Fruit fly (Drosophila melanogaster): ENCODE results near the gene CG3288.

Gene CG3288

DNA sequence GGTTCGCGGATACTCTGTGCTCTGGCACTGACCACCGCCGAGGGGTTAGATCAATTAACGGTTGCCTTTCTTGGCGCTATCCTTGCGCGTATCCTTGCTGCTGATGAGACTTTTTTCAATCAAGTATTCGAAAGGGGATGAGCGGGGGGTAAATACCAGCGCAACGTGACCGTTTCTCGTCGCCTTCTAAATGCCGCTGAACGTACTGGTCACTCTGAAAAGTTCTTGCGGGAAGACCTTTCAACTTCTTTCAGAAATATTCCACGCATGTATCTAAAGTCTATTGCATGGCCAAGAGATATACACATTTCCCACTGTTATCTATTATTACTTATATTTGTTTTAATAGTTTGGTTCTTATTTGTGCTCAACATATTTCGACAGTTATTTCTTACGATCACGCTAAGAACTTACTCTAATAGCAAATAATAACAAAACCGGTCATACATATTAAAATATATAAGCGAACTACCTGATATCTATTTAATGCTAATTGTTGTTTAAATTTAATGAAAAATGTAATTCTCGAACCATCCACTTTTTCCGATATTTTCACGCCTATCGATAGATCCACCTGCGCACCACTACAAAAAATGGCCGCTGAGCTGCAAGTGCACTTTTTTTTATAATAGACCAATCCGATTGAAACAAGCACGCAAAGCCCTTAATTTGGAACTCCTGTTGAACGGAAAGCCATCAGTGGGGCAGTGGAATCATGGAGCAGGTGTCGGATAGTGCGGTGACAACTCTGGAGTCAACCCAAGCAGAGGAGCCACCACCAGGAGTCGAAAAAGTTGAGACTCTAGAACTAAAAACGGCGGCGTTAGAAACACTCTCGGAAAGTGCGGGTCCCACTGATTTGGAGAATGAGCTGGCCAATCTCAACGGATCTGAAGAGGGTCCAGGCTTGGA lies 26.6 kb upstream of the CG3288 start, which contains the start of the genes CG3634 and HIPP1 (continued):
- TF ChIP-seq Oli (tag; optimal IDR thresholded peaks at IDR 0.05) (no peak), MESR4 (GFP tag; optimal IDR thresholded peaks at IDR 0.05) (peak; percentile 90), nerfin-2 (GFP tag; IDR thresholded peaks at IDR 0.05; ENCODE audit: partially characterized antibody) (0 out of 2 replicates have a peak, but pooled peaks have one; percentile 29), CG18262 (tag; optimal IDR thresholded peaks at IDR 0.05) (no peak), CG12155 (GFP tag; optimal IDR thresholded peaks at IDR 0.05) (peak; percentile 8), pan (optimal IDR thresholded peaks at IDR 0.05) (no peak), pan (GFP tag; optimal IDR thresholded peaks at IDR 0.05 in 1 of 2, IDR thresholded peaks at IDR 0.05 in 1 of 2) (peak in 1 of 2 experiments; percentile 21), Nf-YB (GFP tag; optimal IDR thresholded peaks at IDR 0.05) (peak; percentile 36), CG9797 (GFP tag; optimal IDR thresholded peaks at IDR 0.05) (peak; percentile 85), Dip2 (GFP tag; IDR thresholded peaks at IDR 0.05) (no peak), CG8924 (tag; optimal IDR thresholded peaks at IDR 0.05) (peak; percentile 11), Opbp (GFP tag; IDR thresholded peaks at IDR 0.05; ENCODE audit: partially characterized antibody) (0 out of 3 replicates have a peak, but pooled peaks have one; percentile 24), inv (GFP tag; IDR thresholded peaks at IDR 0.05; ENCODE audit: partially characterized antibody) (peak; percentile 56), CG12219 (GFP tag; optimal IDR thresholded peaks at IDR 0.05) (no peak), CG9437 (GFP tag; optimal IDR thresholded peaks at IDR 0.05) (peak; percentile 39), CG17359 (tag; optimal IDR thresholded peaks at IDR 0.05) (no peak), trem (tag; optimal IDR thresholded peaks at IDR 0.05) (peak; percentile 82), CG13424 (tag; optimal IDR thresholded peaks at IDR 0.05) (peak; percentile 1), zen2 (GFP tag; IDR thresholded peaks at IDR 0.05; ENCODE audit: partially characterized antibody) (peak; percentile 52; the same call in 1 of the 3 replicates), CG12659 (GFP tag; optimal IDR thresholded peaks at IDR 0.05) (peak; percentile 57), Sry-δ (GFP tag; optimal IDR thresholded peaks at IDR 0.05) (peak; percentile 80), kay (GFP tag; optimal IDR thresholded peaks at IDR 0.05) (no peak), CG9727 (GFP tag; optimal IDR thresholded peaks at IDR 0.05) (peak; percentile 17), crol (GFP tag; IDR thresholded peaks at IDR 0.05) (peak; percentile 98), Dll (GFP tag; IDR thresholded peaks at IDR 0.05; ENCODE audit: partially characterized antibody) (peak; percentile 77), CG1603 (tag; optimal IDR thresholded peaks at IDR 0.05) (no peak), CG3995 (GFP tag; optimal IDR thresholded peaks at IDR 0.05) (peak; percentile 27), CTCF (GFP tag; optimal IDR thresholded peaks at IDR 0.05) (peak; percentile 2), nerfin-1 (tag; optimal IDR thresholded peaks at IDR 0.05) (peak; percentile 48), CG6175 (GFP tag; IDR thresholded peaks at IDR 0.05) (no peak), CG16813 (GFP tag; IDR thresholded peaks at IDR 0.05; ENCODE audit: partially characterized antibody) (peak; percentile 50; the same call in 2 of the 3 replicates), ssp (GFP tag; IDR thresholded peaks at IDR 0.05) (peak; percentile 72), CG32772 (GFP tag; IDR thresholded peaks at IDR 0.05) (peak; percentile 44; the same call in 1 of the 2 replicates), rib (GFP tag; IDR thresholded peaks at IDR 0.05) (0 out of 2 replicates have a peak, but pooled peaks have one; percentile 23), stwl (tag; optimal IDR thresholded peaks at IDR 0.05) (peak; percentile 9), Doc3 (GFP tag; IDR thresholded peaks at IDR 0.05; ENCODE audit: partially characterized antibody) (peak; percentile 50; the same call in 1 of the 3 replicates), CG1024 (GFP tag; IDR thresholded peaks at IDR 0.05) (no peak), Med (GFP tag) (peak; percentile 67), CG2120 (GFP tag; optimal IDR thresholded peaks at IDR 0.05) (peak; percentile 36), CG12391 (tag; optimal IDR thresholded peaks at IDR 0.05) (peak; percentile 54), Atf6 (GFP tag; IDR thresholded peaks at IDR 0.05) (0 out of 2 replicates have a peak, but pooled peaks have one; percentile 34), CG10979 (tag; optimal IDR thresholded peaks at IDR 0.05) (no peak), CG14860 (GFP tag; IDR thresholded peaks at IDR 0.05; ENCODE audit: partially characterized antibody) (peak; percentile 42; the same call in 2 of the 3 replicates), CG8290 (GFP tag; optimal IDR thresholded peaks at IDR 0.05) (peak; percentile 3), CG8290 (tag; optimal IDR thresholded peaks at IDR 0.05) (no peak), Bgb (GFP tag; IDR thresholded peaks at IDR 0.05; ENCODE audit: partially characterized antibody) (peak; percentile 41; the same call in 1 of the 2 replicates), emc (GFP tag; optimal IDR thresholded peaks at IDR 0.05) (no peak)
